Worm (Caenorhabditis elegans): ENCODE data around the gene chil-3.

ce11 chrII:9892409-9892808 lies 31.1 kb upstream of the chil-3 start, which contains the start of gene C08H9.16:
- no peak for TF ChIP-seq flt-1 (GFP tag; IDR thresholded peaks at IDR 0.05)
- TF ChIP-seq ama-1 (optimal IDR thresholded peaks at IDR 0.05) = no peak
- TF ChIP-seq aly-1 (tag; optimal IDR thresholded peaks at IDR 0.05) = no peak
- no peak for TF ChIP-seq scrt-1 (GFP tag; IDR thresholded peaks at IDR 0.05)
- TF ChIP-seq sea-1 (GFP tag; conservative IDR thresholded peaks at IDR 0.05) = no peak
- no peak for TF ChIP-seq ceh-36 (tag; optimal IDR thresholded peaks at IDR 0.05)
- no peak for TF ChIP-seq F13C5.2 (tag; optimal IDR thresholded peaks at IDR 0.05)
- no peak for TF ChIP-seq hmg-4 (GFP tag; optimal IDR thresholded peaks at IDR 0.05)
- TF ChIP-seq hnd-1 (tag; optimal IDR thresholded peaks at IDR 0.05) = no peak

All from whole organism, early embryonic.